Worm (Caenorhabditis elegans) whole organism, L4 larva: ENCODE data around the gene F58E2.5.
A peak's percentile ranks its signal among the peaks of the same experiment; 100 is the strongest.
"Not testable (repeated sequence)": the region's sequence is repeated elsewhere in the genome, so short reads cannot be mapped to it uniquely, and the experiment has no call there.

Source experiments
- F10B5.3 ChIP-seq: sonication (generic microtip); optimal IDR thresholded peaks from 2 replicates; lab custom pipeline; 2016; ENCODE audit warnings: mild to moderate bottlenecking, missing genetic modification characterization, missing compliant biosample characterization
- F37D6.2 ChIP-seq: sonication (generic microtip); optimal IDR thresholded peaks from 2 replicates; lab custom pipeline; 2016; ENCODE audit warnings: mild to moderate bottlenecking, missing genetic modification characterization, missing compliant biosample characterization
- F49E8.2 ChIP-seq: sonication (generic microtip); optimal IDR thresholded peaks from 2 replicates; lab custom pipeline; 2016; ENCODE audit warnings: missing compliant biosample characterization, mild to moderate bottlenecking, missing genetic modification characterization, borderline replicate concordance
- T26A8.4 ChIP-seq: fragments of 200-800 bp; sonication (Bioruptor generic); IDR thresholded peaks from 2 replicates; pipeline ENCODE4 v1.3.6; 2022; ENCODE audit warnings: missing genetic modification characterization, missing compliant biosample characterization
- Y105C5A.15 ChIP-seq: fragments of 200-800 bp; sonication (Bioruptor generic); IDR thresholded peaks from 2 replicates; pipeline ENCODE4 v1.3.6; 2022; ENCODE audit warnings: missing genetic modification characterization, missing compliant biosample characterization
- aly-2 ChIP-seq: sonication (generic microtip); optimal IDR thresholded peaks from 2 replicates; lab custom pipeline; 2018; ENCODE audit warnings: missing biosample characterization, missing genetic modification characterization
- ama-1 ChIP-seq: fragments of 150-350 bp; optimal IDR thresholded peaks from 2 replicates; lab custom pipeline; 2014; ENCODE audit warnings: inconsistent platforms, mixed read lengths
- arid-1 ChIP-seq: fragments of 200-800 bp; sonication (Bioruptor generic); conservative IDR thresholded peaks from 2 replicates; pipeline ENCODE4 v1.3.6; 2022; ENCODE audit warnings: missing genetic modification reagents, missing genetic modification characterization, missing compliant biosample characterization
- ceh-62 ChIP-seq: sonication (generic microtip); optimal IDR thresholded peaks from 2 replicates; lab custom pipeline; 2017; ENCODE audit warnings: missing biosample characterization, missing genetic modification characterization
- daf-12 ChIP-seq: fragments of 150-350 bp; optimal IDR thresholded peaks from 2 replicates; lab custom pipeline; 2014; ENCODE audit warnings: missing biosample characterization, missing genetic modification reagents, missing genetic modification characterization
- daf-8 ChIP-seq: fragments of 200-800 bp; sonication (Bioruptor generic); IDR thresholded peaks from 2 replicates; pipeline ENCODE4 v1.3.6; 2022; ENCODE audit warnings: missing genetic modification characterization, missing compliant biosample characterization
- dve-1 ChIP-seq: sonication (generic microtip); optimal IDR thresholded peaks from 2 replicates; lab custom pipeline; 2017; ENCODE audit warnings: antibody characterized with exemption, mild to moderate bottlenecking, missing genetic modification characterization, missing compliant biosample characterization; ENCODE audit not compliant: insufficient read depth
- fkh-10 ChIP-seq: fragments of 150-350 bp; optimal IDR thresholded peaks from 2 replicates; lab custom pipeline; 2014; ENCODE audit warnings: missing biosample characterization, missing genetic modification reagents, missing genetic modification characterization
- hif-1 ChIP-seq, 2 experiments: sonication (generic microtip); optimal IDR thresholded peaks; 2 replicates each; lab custom pipeline; 2016 to 2017; ENCODE audit warnings: missing compliant biosample characterization in 2 of 2, missing genetic modification characterization in 2 of 2, missing genetic modification reagents in 2 of 2, missing genotype in 2 of 2, mild to moderate bottlenecking in 1 of 2
- hmg-1.1 ChIP-seq: fragments of 200-800 bp; sonication (Bioruptor generic); IDR thresholded peaks from 2 replicates; pipeline ENCODE4 v1.3.6; 2022; ENCODE audit warnings: missing genetic modification reagents, missing genetic modification characterization, missing compliant biosample characterization
- lin-1 ChIP-seq: fragments of 200-800 bp; sonication (Bioruptor generic); IDR thresholded peaks from 2 replicates; pipeline ENCODE4 v1.3.6; 2022; ENCODE audit warnings: missing genetic modification reagents, missing genetic modification characterization, missing compliant biosample characterization
- lin-15B ChIP-seq: fragments of 150-350 bp; sonication (generic microtip); optimal IDR thresholded peaks from 3 replicates; lab custom pipeline; 2014; ENCODE audit warnings: missing biosample characterization, missing genetic modification characterization
- lin-29 ChIP-seq: fragments of 200-800 bp; sonication (Bioruptor generic); IDR thresholded peaks from 2 replicates; pipeline ENCODE4 v1.3.6; 2022; ENCODE audit warnings: missing genetic modification reagents, missing genetic modification characterization, missing compliant biosample characterization
- lin-39 ChIP-seq: fragments of 150-350 bp; optimal IDR thresholded peaks from 2 replicates; lab custom pipeline; 2014; ENCODE audit warnings: missing biosample characterization, missing genetic modification reagents, missing genetic modification characterization
- lsy-2 ChIP-seq, 2 experiments: fragments of 150-350 bp in 1 of 2; sonication (generic microtip) in 1 of 2; optimal IDR thresholded peaks; 2 replicates each; lab custom pipeline; 2014 to 2017; ENCODE audit warnings: missing biosample characterization in 2 of 2, missing genetic modification characterization in 2 of 2
- madf-9 ChIP-seq: fragments of 200-800 bp; sonication (Bioruptor generic); conservative IDR thresholded peaks from 2 replicates; pipeline ENCODE4 v1.3.6; 2022; ENCODE audit warnings: missing genetic modification reagents, missing genetic modification characterization, missing compliant biosample characterization
- mdl-1 ChIP-seq, 2 experiments: fragments of 150-350 bp in 1 of 2; sonication (generic microtip) in 1 of 2; optimal IDR thresholded peaks; 2 replicates each; lab custom pipeline; 2014 to 2017; ENCODE audit warnings: missing biosample characterization in 2 of 2, missing genetic modification characterization in 2 of 2
- mdt-29 ChIP-seq: fragments of 200-800 bp; sonication (Bioruptor generic); IDR thresholded peaks from 2 replicates; pipeline ENCODE4 v1.3.6; 2022; ENCODE audit warnings: missing genetic modification reagents, missing genetic modification characterization, missing compliant biosample characterization
- mep-1 ChIP-seq: fragments of 150-350 bp; sonication (generic microtip); optimal IDR thresholded peaks from 3 replicates; lab custom pipeline; 2014; ENCODE audit warnings: missing biosample characterization, missing genetic modification characterization
- nhr-28 ChIP-seq: fragments of 150-350 bp; optimal IDR thresholded peaks from 2 replicates; lab custom pipeline; 2014; ENCODE audit warnings: missing biosample characterization, missing genetic modification characterization
- nhr-42 ChIP-seq: fragments of 200-800 bp; sonication (Bioruptor generic); IDR thresholded peaks from 2 replicates; pipeline ENCODE4 v1.3.6; 2022; ENCODE audit warnings: missing genetic modification characterization, missing compliant biosample characterization
- nhr-76 ChIP-seq: fragments of 150-350 bp; optimal IDR thresholded peaks from 2 replicates; lab custom pipeline; 2014; ENCODE audit warnings: missing biosample characterization, missing genetic modification characterization
- rbr-2 ChIP-seq: sonication (generic microtip); optimal IDR thresholded peaks from 2 replicates; lab custom pipeline; 2016; ENCODE audit warnings: missing genotype, missing genetic modification characterization, missing compliant biosample characterization
- set-16 ChIP-seq: fragments of 200-800 bp; sonication (Bioruptor generic); IDR thresholded peaks from 2 replicates; pipeline ENCODE4 v1.3.6; 2022; ENCODE audit warnings: missing genetic modification reagents, missing genetic modification characterization, missing compliant biosample characterization
- snpc-1.2 ChIP-seq: fragments of 200-800 bp; sonication (Bioruptor generic); IDR thresholded peaks from 2 replicates; pipeline ENCODE4 v1.3.6; 2022; ENCODE audit warnings: missing genetic modification reagents, missing genetic modification characterization, missing compliant biosample characterization
- spr-3 ChIP-seq: fragments of 200-800 bp; sonication (Bioruptor generic); optimal IDR thresholded peaks from 2 replicates; lab custom pipeline; 2018; ENCODE audit warnings: mild to moderate bottlenecking, missing genetic modification characterization, missing compliant biosample characterization
- unc-62 ChIP-seq, 3 experiments: fragments of 150-350 bp in 1 of 3; sonication (generic microtip); optimal IDR thresholded peaks in 2 of 3; peaks in 1 of 3; 1 replicate in 1 of 3; 2 replicates in 2 of 3; lab custom pipeline; 2014 to 2017; ENCODE audit warnings: missing biosample characterization in 3 of 3, missing genetic modification characterization in 3 of 3, missing genetic modification reagents in 3 of 3, missing genotype in 1 of 3
- zag-1 ChIP-seq: fragments of 150-350 bp; optimal IDR thresholded peaks from 2 replicates; lab custom pipeline; 2014; ENCODE audit warnings: missing biosample characterization, missing genetic modification characterization

Gene F58E2.5

DNA sequence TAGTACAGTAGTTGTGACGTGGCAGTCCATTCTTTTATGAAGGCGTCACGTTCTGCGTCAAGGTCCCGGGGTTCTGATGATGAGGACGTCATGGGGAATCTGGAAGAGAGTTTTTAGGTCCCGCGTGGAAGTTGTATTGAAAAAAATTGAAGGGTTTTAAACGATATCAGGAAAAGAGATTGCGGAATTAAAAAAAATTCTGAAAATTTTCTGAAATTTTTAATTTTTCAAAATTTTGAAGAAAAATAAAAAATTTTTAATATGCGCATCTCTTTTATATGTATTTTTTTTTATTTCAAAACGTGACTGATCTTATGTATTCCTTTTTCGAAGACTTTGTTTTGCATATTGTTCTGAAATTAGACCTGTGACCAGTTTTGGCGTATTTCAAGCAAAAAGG, 22.2 kb upstream of the F58E2.5 start, which contains the start of gene C04C3.6:
C04C3.6 (minus strand) TSS at position 101 of the 400 bp plus-strand sequence.
- TF ChIP-seq arid-1 = no peak
- TF ChIP-seq Y105C5A.15 (GFP tag; lab: Robert Waterston, UW) = no peak
- no peak for TF ChIP-seq F49E8.2 (tag; lab: Kevin White, UChicago)
- TF ChIP-seq lin-1 (GFP tag; lab: Robert Waterston, UW) = no peak
- TF ChIP-seq lin-39 (tag; lab: Kevin White, UChicago) = no peak
- TF ChIP-seq zag-1 (tag; lab: Kevin White, UChicago) = no peak
- no peak for TF ChIP-seq hif-1 (tag; optimal IDR thresholded peaks at IDR 0.05; lab: Kevin White, UChicago)
- no peak for TF ChIP-seq set-16 (GFP tag; lab: Robert Waterston, UW)
- TF ChIP-seq daf-8 (GFP tag; lab: Robert Waterston, UW) = no peak
- no peak for TF ChIP-seq lin-29 (GFP tag; lab: Robert Waterston, UW)
- no peak for TF ChIP-seq unc-62 (GFP tag; optimal IDR thresholded peaks at IDR 0.05 in 1 of 2; lab: Kevin White, UChicago)
- no peak for TF ChIP-seq unc-62 (tag; optimal IDR thresholded peaks at IDR 0.05; lab: Kevin White, UChicago)
- no peak for TF ChIP-seq fkh-10 (GFP tag; lab: Kevin White, UChicago)
- no peak for TF ChIP-seq lin-15B
- TF ChIP-seq lsy-2 (tag; optimal IDR thresholded peaks at IDR 0.05; lab: Kevin White, UChicago) = no peak
- no peak for TF ChIP-seq ceh-62 (tag; lab: Kevin White, UChicago)
- no peak for TF ChIP-seq nhr-76 (tag; lab: Kevin White, UChicago)
- TF ChIP-seq dve-1 (tag; lab: Kevin White, UChicago) = no peak

- TF ChIP-seq rbr-2 = no peak
- peak in 1 of 2 experiments; percentile 30 for TF ChIP-seq unc-62 (GFP tag; optimal IDR thresholded peaks at IDR 0.05 in 1 of 2; lab: Kevin White, UChicago)
- TF ChIP-seq unc-62 (tag; optimal IDR thresholded peaks at IDR 0.05; lab: Kevin White, UChicago) = no peak
Observed at ce11 chrIV:3428434-3428950, 16.2 kb upstream of the F58E2.5 start, which contains the start of the genes C04C3.9 and srz-60. Gene C04C3.9 (minus strand): TSS chrIV:3428534. Gene srz-60 (plus strand): TSS chrIV:3428900.

DNA sequence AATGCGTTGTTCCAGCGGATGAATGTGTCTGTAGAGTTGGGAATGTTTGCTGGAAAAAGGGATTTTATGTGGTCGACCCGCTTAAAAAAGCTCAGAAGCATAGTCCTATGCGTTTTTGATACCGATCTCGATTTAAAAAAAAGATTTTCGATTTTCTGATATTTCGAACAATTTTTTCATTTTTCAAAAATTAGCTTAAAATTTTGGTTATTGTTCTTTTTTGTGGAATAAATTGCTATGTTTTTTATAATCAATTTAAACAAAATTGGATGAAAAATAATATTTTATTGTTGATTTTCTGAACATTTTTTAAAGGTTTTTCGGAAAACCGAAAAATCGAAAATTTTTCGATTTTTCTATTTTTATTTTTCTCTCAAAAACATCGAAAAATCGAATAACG, 11.3 kb upstream of the F58E2.5 start, which contains the start of gene C04C3.7:
C04C3.7 (minus strand) TSS at position 101 of the 400 bp plus-strand sequence.
- TF ChIP-seq F10B5.3 (tag; lab: Kevin White, UChicago); nhr-76 (tag; lab: Kevin White, UChicago); T26A8.4: not testable (repeated sequence)
- TF ChIP-seq, all 104 proteins: peak for 0; not testable (repeated sequence) for 104

ce11 chrIV:3436021-3436420, 8.7 kb upstream of the F58E2.5 start, which contains the start of gene srz-32:
Gene srz-32 (plus strand): TSS chrIV:3436321.
- TF ChIP-seq ceh-62 (tag; lab: Kevin White, UChicago) (no peak), madf-9 (GFP tag; lab: Robert Waterston, UW) (no peak), nhr-28 (tag; lab: Kevin White, UChicago) (no peak), nhr-42 (GFP tag; lab: Robert Waterston, UW) (no peak), spr-3 (GFP tag; lab: Kevin White, UChicago) (no peak), mep-1 (tag; lab: Kevin White, UChicago) (no peak), snpc-1.2 (GFP tag; lab: Robert Waterston, UW) (no peak), mdl-1 (tag; optimal IDR thresholded peaks at IDR 0.05; lab: Kevin White, UChicago) (no peak), mdt-29 (GFP tag; lab: Robert Waterston, UW) (no peak), aly-2 (no peak), hmg-1.1 (GFP tag; lab: Robert Waterston, UW) (no peak), ama-1 (lab: Kevin White, UChicago) (no peak), daf-12 (tag; lab: Kevin White, UChicago) (no peak), F37D6.2 (tag; lab: Kevin White, UChicago) (no peak)
